Fruit fly (Drosophila melanogaster) whole organism, pupa: ENCODE measurements around the gene Prosbeta2R2.

Experiments
- CG13204 ChIP-seq: fragments of 200-800 bp; sonication (Bioruptor generic); optimal IDR thresholded peaks from 2 replicates; lab custom pipeline; 2018; ENCODE audit warnings: missing biosample characterization, mild to moderate bottlenecking, missing genetic modification characterization, moderate library complexity
- CG4496 ChIP-seq: fragments of 200-800 bp; sonication (Bioruptor generic); IDR thresholded peaks from 3 replicates; pipeline ENCODE4 v1.3.6; 2022; ENCODE audit warnings: missing biosample characterization, missing genetic modification characterization
- CG8159 ChIP-seq: fragments of 200-800 bp; sonication (Bioruptor generic); optimal IDR thresholded peaks from 3 replicates; lab custom pipeline; 2018; ENCODE audit warnings: missing biosample characterization, mild to moderate bottlenecking, missing genetic modification characterization, moderate library complexity
- D1 ChIP-seq: fragments of 200-800 bp; sonication (Bioruptor generic); optimal IDR thresholded peaks from 2 replicates; lab custom pipeline; 2018; ENCODE audit warnings: missing biosample characterization, mild to moderate bottlenecking, missing genetic modification characterization, moderate library complexity
- EcR ChIP-seq: fragments of 200-800 bp; sonication (Bioruptor generic); optimal IDR thresholded peaks from 3 replicates; lab custom pipeline; 2019; ENCODE audit warnings: missing biosample characterization, missing genetic modification characterization, mild to moderate bottlenecking, moderate library complexity, missing genetic modification reagents
- Pif1B ChIP-seq: fragments of 200-800 bp; sonication (Bioruptor generic); optimal IDR thresholded peaks from 3 replicates; lab custom pipeline; 2016; ENCODE audit warnings: missing biosample characterization, missing genetic modification characterization
- Snoo ChIP-seq: fragments of 200-800 bp; sonication (Bioruptor generic); optimal IDR thresholded peaks from 3 replicates; lab custom pipeline; 2017; ENCODE audit warnings: missing biosample characterization, mild to moderate bottlenecking, missing genetic modification characterization, inconsistent platforms
- fd96Ca ChIP-seq: fragments of 200-800 bp; sonication (Bioruptor generic); IDR thresholded peaks from 3 replicates; pipeline ENCODE4 v1.3.6; 2022; ENCODE audit warnings: missing biosample characterization, missing genetic modification characterization
- gl ChIP-seq: fragments of 200-800 bp; sonication (Bioruptor generic); optimal IDR thresholded peaks from 2 replicates; lab custom pipeline; 2018; ENCODE audit warnings: missing biosample characterization, mild to moderate bottlenecking, missing genetic modification characterization
- rn ChIP-seq: fragments of 200-800 bp; sonication (Bioruptor generic); IDR thresholded peaks from 2 replicates; pipeline ENCODE4 v1.3.6; 2022; ENCODE audit warnings: missing biosample characterization, missing genetic modification characterization

- no peak for TF ChIP-seq Pif1B
- no peak for TF ChIP-seq rn (GFP tag; lab: Robert Waterston, UW)
- no peak for TF ChIP-seq Snoo (tag; lab: Kevin White, UChicago)
- no peak for TF ChIP-seq EcR (GFP tag; lab: Kevin White, UChicago)
- TF ChIP-seq CG13204, result no peak
- TF ChIP-seq CG8159, result no peak
- TF ChIP-seq CG4496 (GFP tag; lab: Robert Waterston, UW), result 0 out of 3 replicates have a peak, but pooled peaks have one; percentile 26
- no peak for TF ChIP-seq gl (tag; lab: Kevin White, UChicago)
- TF ChIP-seq D1 (tag; lab: Kevin White, UChicago), result no peak
- TF ChIP-seq fd96Ca (GFP tag; lab: Robert Waterston, UW), result no peak
Observed at dm6 chr3R:5187806-5188205, 31.5 kb downstream of the Prosbeta2R2 start.
